Worm (Caenorhabditis elegans): Measurements from ENCODE around the gene slc-25A21.
A peak's percentile ranks its signal among the peaks of the same experiment; 100 is the strongest.
"Not testable (repeated sequence)": the region's sequence is repeated elsewhere in the genome, so short reads cannot be mapped to it uniquely, and the experiment has no call there.

The slc-25A21 gene

DNA sequence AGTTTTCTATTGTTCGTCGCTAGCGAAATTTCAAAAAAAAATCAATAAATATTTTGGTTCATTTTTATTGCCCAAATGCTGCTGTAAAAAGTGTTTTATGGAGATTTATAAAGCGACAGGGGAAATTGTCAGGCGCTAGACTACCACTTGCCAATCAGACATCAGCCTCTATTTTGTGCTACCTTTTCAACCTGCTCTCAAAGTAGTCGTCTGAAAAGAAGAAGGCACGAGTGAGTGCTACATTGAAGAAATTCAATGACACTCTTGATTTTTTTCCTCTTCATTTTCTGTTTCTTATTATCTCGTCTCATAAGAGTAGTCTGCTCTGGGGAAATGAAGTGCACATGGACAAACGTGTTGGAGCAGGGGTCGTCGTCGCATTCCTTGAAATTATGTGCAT, 16.2 kb downstream of the slc-25A21 start:
- TF ChIP-seq pes-1 (GFP tag; IDR thresholded peaks at IDR 0.05) (peak; percentile 42; the same call in 1 of the 2 replicates), hmbx-1 (tag; optimal IDR thresholded peaks at IDR 0.05) (no peak), tra-4 (tag; optimal IDR thresholded peaks at IDR 0.05) (no peak), F13C5.2 (tag; optimal IDR thresholded peaks at IDR 0.05) (peak; percentile 60)

DNA sequence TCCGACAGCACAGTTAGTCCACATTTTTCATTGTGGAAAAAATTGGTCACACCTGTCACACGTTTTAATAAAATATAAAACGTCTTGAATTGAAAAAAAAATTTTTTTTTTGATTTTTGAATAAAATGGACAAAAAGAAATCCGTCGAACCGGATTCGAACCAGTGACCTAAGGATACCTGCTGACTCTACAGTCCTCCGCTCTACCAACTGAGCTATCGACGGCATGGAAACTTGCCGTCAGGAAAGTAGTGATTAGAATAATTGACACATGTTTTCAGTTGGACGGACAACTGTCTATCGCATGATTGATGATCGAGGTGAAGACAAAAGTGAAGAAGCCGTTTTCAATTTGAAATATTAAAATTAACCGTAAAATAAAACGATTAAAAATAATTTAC, 18.5 kb downstream of the slc-25A21 start:
- TF ChIP-seq hmbx-1 (tag; optimal IDR thresholded peaks at IDR 0.05), result no peak
- no peak for TF ChIP-seq hnd-1 (tag; optimal IDR thresholded peaks at IDR 0.05)
- TF ChIP-seq ets-7 (tag; optimal IDR thresholded peaks at IDR 0.05), result no peak
- TF ChIP-seq ama-1 (optimal IDR thresholded peaks at IDR 0.05), result no peak

DNA sequence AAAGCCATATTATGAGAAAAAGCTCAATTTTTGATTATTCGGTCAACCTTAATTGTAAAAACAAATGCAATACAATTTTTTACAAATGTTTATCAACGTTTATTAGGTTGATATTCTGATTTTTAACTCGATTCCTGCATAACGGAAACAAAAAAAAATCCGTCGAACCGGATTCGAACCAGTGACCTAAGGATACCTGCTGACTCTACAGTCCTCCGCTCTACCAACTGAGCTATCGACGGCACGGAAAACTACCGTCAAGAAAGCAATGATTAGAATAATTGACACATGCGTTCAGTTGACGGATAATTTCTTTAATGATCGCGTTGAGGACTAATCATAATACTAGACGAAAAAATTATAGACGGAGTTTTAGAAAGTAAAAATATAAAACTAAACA, 19.0 kb downstream of the slc-25A21 start:
- peak; percentile 42; the same call in 1 of the 2 replicates for TF ChIP-seq pes-1 (GFP tag; IDR thresholded peaks at IDR 0.05)
- TF ChIP-seq tra-4 (tag; optimal IDR thresholded peaks at IDR 0.05), result no peak
- 0 out of 2 replicates have a peak, but pooled peaks have one; percentile 17 for TF ChIP-seq sea-1 (GFP tag; conservative IDR thresholded peaks at IDR 0.05)
- TF ChIP-seq scrt-1 (GFP tag; IDR thresholded peaks at IDR 0.05), result 0 out of 2 replicates have a peak, but pooled peaks have one; percentile 21

DNA sequence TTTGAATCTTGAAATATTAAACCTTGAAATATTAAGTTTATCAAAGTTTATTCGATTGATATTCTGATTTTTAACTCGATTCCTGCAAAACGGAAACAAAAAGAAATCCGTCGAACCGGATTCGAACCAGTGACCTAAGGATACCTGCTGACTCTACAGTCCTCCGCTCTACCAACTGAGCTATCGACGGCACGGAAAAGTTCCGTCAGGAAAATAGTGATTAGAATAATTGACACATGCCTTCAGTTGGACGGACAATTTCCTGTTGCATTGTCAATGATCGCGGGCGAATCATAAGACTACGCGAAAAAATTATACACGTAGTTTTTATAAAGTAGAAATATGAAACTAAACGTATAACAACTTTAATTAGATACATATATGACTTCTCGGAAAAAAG, 19.5 kb downstream of the slc-25A21 start:
- TF ChIP-seq ets-7 (tag; optimal IDR thresholded peaks at IDR 0.05), result no peak
- TF ChIP-seq aly-1 (tag; optimal IDR thresholded peaks at IDR 0.05), result no peak
- no peak for TF ChIP-seq hmg-4 (GFP tag; optimal IDR thresholded peaks at IDR 0.05)
- TF ChIP-seq tbx-37 (GFP tag; conservative IDR thresholded peaks at IDR 0.05), result no peak
- TF ChIP-seq scrt-1 (GFP tag; IDR thresholded peaks at IDR 0.05), result no peak
- TF ChIP-seq ceh-36 (tag; optimal IDR thresholded peaks at IDR 0.05), result no peak
- TF ChIP-seq B0310.2 (tag; optimal IDR thresholded peaks at IDR 0.05), result no peak

DNA sequence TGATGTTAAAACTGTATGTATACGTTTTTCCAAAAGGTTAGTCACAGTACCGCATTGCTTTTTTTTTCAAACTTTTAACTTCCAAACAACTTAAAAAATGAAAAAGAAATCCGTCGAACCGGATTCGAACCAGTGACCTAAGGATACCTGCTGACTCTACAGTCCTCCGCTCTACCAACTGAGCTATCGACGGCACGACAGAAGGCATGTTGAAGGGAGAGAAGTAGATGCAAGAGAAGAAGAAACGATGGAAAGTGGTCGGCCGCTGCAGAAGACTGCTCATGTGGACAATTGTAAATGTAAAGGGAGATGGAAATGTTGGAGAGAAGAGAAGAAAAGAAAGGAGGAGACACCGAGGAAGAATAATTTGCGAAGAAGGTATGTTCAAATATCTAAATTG, 20.0 kb downstream of the slc-25A21 start:
- TF ChIP-seq B0310.2 (tag; optimal IDR thresholded peaks at IDR 0.05), result peak; percentile 77
- peak; percentile 92 for TF ChIP-seq scrt-1 (GFP tag; IDR thresholded peaks at IDR 0.05)
- TF ChIP-seq flt-1 (GFP tag; IDR thresholded peaks at IDR 0.05), result peak; percentile 94
- peak; percentile 86 for TF ChIP-seq ceh-36 (tag; optimal IDR thresholded peaks at IDR 0.05)
- peak; percentile 88 for TF ChIP-seq ceh-13 (GFP tag; optimal IDR thresholded peaks at IDR 0.05)
- TF ChIP-seq F13C5.2 (tag; optimal IDR thresholded peaks at IDR 0.05), result peak; percentile 90
- TF ChIP-seq tra-4 (tag; optimal IDR thresholded peaks at IDR 0.05), result peak; percentile 67
- peak; percentile 77 for TF ChIP-seq ets-7 (tag; optimal IDR thresholded peaks at IDR 0.05)
- TF ChIP-seq tbx-11 (GFP tag; IDR thresholded peaks at IDR 0.05), result peak; percentile 88
- TF ChIP-seq hmg-4 (GFP tag; optimal IDR thresholded peaks at IDR 0.05), result peak; percentile 92
- TF ChIP-seq aly-1 (tag; optimal IDR thresholded peaks at IDR 0.05), result peak; percentile 85
- TF ChIP-seq pes-1 (GFP tag; IDR thresholded peaks at IDR 0.05), result peak; percentile 93
- TF ChIP-seq tbx-37 (GFP tag; conservative IDR thresholded peaks at IDR 0.05), result peak; percentile 88
- peak; percentile 76 for TF ChIP-seq hnd-1 (tag; optimal IDR thresholded peaks at IDR 0.05)
- TF ChIP-seq sea-1 (GFP tag; conservative IDR thresholded peaks at IDR 0.05), result peak; percentile 93
- no peak for TF ChIP-seq ama-1 (optimal IDR thresholded peaks at IDR 0.05)
- TF ChIP-seq hmbx-1 (tag; optimal IDR thresholded peaks at IDR 0.05), result peak; percentile 70

ce11 chrX:16210518-16210917, 20.9 kb downstream of the slc-25A21 start, which contains the start of gene R11.4:
R11.4 (minus strand) TSS chrX:16210618.
- TF ChIP-seq flt-1 (GFP tag; IDR thresholded peaks at IDR 0.05), result no peak
- no peak for TF ChIP-seq ets-7 (tag; optimal IDR thresholded peaks at IDR 0.05)
- no peak for TF ChIP-seq pes-1 (GFP tag; IDR thresholded peaks at IDR 0.05)
- TF ChIP-seq tra-4 (tag; optimal IDR thresholded peaks at IDR 0.05), result no peak
- TF ChIP-seq sea-1 (GFP tag; conservative IDR thresholded peaks at IDR 0.05), result no peak
- TF ChIP-seq tbx-37 (GFP tag; conservative IDR thresholded peaks at IDR 0.05), result no peak
- no peak for TF ChIP-seq aly-1 (tag; optimal IDR thresholded peaks at IDR 0.05)
- no peak for TF ChIP-seq F13C5.2 (tag; optimal IDR thresholded peaks at IDR 0.05)
- no peak for TF ChIP-seq hmbx-1 (tag; optimal IDR thresholded peaks at IDR 0.05)
- TF ChIP-seq ceh-13 (GFP tag; optimal IDR thresholded peaks at IDR 0.05), result no peak
- TF ChIP-seq tbx-11 (GFP tag; IDR thresholded peaks at IDR 0.05), result no peak
- TF ChIP-seq ceh-36 (tag; optimal IDR thresholded peaks at IDR 0.05), result no peak
- no peak for TF ChIP-seq scrt-1 (GFP tag; IDR thresholded peaks at IDR 0.05)
- TF ChIP-seq hmg-4 (GFP tag; optimal IDR thresholded peaks at IDR 0.05), result no peak
- no peak for TF ChIP-seq hnd-1 (tag; optimal IDR thresholded peaks at IDR 0.05)
- no peak for TF ChIP-seq B0310.2 (tag; optimal IDR thresholded peaks at IDR 0.05)
- no peak for TF ChIP-seq ama-1 (optimal IDR thresholded peaks at IDR 0.05)

DNA sequence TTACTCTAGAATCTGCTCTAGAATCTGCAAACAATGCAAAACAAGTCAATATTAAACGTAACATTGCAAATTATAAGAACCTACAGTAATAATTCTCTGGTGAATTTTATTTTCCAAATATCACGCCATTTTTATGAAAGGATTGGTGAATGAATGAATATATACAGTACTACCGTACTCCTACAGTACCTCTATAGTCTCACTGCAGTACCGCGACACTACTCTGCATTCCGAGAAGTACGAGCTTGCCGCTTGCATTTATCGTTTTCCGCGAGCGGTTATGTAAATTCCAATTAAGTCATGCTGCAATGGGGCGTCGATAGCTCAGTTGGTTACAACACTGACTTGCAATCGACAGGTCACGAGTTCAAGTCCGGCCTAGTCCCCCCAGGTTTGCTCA, 22.6 kb downstream of the slc-25A21 start, which contains the start of gene F23A7.4:
Gene F23A7.4, plus strand, starts transcription at position 301 of the 400 bp plus-strand sequence.
- not testable (repeated sequence) for TF ChIP-seq tra-4 (tag; optimal IDR thresholded peaks at IDR 0.05); hnd-1 (tag; optimal IDR thresholded peaks at IDR 0.05); flt-1 (GFP tag; IDR thresholded peaks at IDR 0.05)

DNA sequence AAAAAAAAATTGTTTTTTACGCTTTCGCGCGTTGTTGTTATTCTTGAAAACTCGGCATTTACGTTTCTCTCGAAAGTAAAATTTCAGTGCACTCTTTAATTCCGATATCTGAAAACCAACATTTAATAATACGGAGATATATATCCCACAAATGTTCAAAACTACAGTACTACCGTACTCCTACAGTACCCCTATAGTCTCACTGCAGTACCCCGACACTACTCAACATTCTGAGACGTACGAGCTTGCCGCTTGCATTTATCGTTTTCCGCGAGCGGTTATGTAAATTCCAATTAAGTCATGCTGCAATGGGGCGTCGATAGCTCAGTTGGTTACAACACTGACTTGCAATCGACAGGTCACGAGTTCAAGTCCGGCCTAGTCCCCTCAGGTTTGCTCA, 23.4 kb downstream of the slc-25A21 start, which contains the start of gene F23A7.8:
Gene F23A7.8, plus strand, starts transcription at position 301 of the 400 bp plus-strand sequence.
- TF ChIP-seq F13C5.2 (tag; optimal IDR thresholded peaks at IDR 0.05); tbx-37 (GFP tag; conservative IDR thresholded peaks at IDR 0.05); ets-7 (tag; optimal IDR thresholded peaks at IDR 0.05): not testable (repeated sequence)

- TF ChIP-seq tra-4 (tag; optimal IDR thresholded peaks at IDR 0.05) (no peak), aly-1 (tag; optimal IDR thresholded peaks at IDR 0.05) (no peak), tbx-11 (GFP tag; IDR thresholded peaks at IDR 0.05) (no peak), B0310.2 (tag; optimal IDR thresholded peaks at IDR 0.05) (no peak), sea-1 (GFP tag; conservative IDR thresholded peaks at IDR 0.05) (no peak), hmbx-1 (tag; optimal IDR thresholded peaks at IDR 0.05) (no peak), ets-7 (tag; optimal IDR thresholded peaks at IDR 0.05) (no peak), hmg-4 (GFP tag; optimal IDR thresholded peaks at IDR 0.05) (no peak), hnd-1 (tag; optimal IDR thresholded peaks at IDR 0.05) (no peak)
Measured at ce11 chrX:16217108-16217507, 27.5 kb downstream of the slc-25A21 start, which contains the start of gene F23A7.1. F23A7.1 (plus strand) TSS chrX:16217408.

Measured in whole organism, early embryonic.